Fruit fly (Drosophila melanogaster) S2 (cell line): ENCODE results near the gene CG3634.

Experiments
- CG8478 ChIP-seq: fragments of >200 bp; optimal IDR thresholded peaks from 2 replicates; lab custom pipeline; 2018
- CTCF ChIP-seq, 2 experiments: fragments of >200 bp; optimal IDR thresholded peaks; 2 replicates each; lab custom pipeline; 2018

The CG3634 gene

dm6 chr3L:20777496-20777895 is 31.6 kb downstream of the CG3634 start:
- TF ChIP-seq CTCF (optimal IDR thresholded peaks at IDR 0.05; lab: Kevin White, UChicago) = no peak
- TF ChIP-seq CG8478 (lab: Kevin White, UChicago) = no peak

DNA sequence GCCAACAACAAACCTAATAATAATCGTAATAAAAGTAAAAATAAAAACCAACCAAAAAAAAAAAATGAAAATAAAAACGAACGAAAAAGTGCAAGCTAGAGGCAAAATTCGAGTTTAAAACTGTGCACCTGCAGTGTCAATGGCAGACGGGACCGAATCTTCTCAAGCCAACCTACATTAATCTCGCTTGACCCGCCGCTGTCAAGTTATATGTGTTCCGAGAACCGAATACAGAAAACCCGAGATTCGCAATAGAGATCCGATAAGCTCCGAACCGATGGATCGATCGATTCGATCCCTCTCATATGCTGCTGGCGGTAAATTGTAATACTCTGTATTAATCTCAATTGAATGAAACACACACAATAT is 36.4 kb downstream of the CG3634 start:
- no peak for TF ChIP-seq CG8478 (lab: Kevin White, UChicago)
- no peak for TF ChIP-seq CTCF (optimal IDR thresholded peaks at IDR 0.05; lab: Kevin White, UChicago)

- TF ChIP-seq CTCF (optimal IDR thresholded peaks at IDR 0.05; lab: Kevin White, UChicago) (no peak), CG8478 (lab: Kevin White, UChicago) (no peak)
These were observed 37.0 kb downstream of the CG3634 start for dm6 chr3L:20771891-20772646.

DNA sequence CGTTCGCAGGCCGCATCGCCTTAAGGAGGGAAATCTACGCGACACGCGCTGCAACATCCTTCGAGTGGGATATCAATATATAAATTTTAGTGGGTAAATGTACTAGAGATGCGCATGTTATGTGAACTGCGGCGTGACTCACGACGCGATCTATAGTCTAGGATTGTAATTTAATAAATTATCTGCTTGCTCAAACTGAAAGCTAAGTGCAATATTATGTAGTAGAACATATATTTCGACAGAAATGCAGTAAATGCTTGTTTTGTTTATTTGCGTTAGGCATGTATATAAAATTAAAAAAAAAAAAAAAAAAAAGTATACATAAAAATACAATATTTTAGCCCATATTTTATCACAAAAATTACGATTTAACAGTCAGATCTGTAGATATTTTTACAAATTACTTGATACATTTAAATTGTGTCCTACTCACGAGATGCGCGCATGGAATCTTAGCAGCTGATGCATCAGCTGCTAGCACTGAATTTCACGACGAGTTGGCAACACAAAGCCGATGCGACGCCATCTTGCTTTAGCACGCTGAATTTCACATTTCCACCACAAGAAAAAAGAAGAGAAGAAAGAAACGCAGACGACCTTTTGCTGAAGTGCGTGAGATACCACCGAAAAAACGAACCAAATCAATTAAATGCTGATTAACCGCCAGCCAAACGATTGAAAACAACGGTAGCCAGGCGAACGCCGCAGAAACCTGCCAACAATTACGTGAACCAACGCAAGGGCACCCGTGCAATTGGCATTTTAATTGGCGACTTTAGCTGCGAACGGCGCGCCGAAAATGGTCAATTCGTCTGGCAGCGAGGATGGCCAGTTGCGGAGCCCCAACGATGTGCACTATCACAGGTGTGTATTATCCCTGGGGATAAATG is 37.8 kb downstream of the CG3634 start, which contains the start of the genes CG4042 and Pitslre:
TSS of gene CG4042 (minus strand) at position 507 of the 890 bp plus-strand sequence.
TSS of gene Pitslre (plus strand) at position 528 of the 890 bp plus-strand sequence.
- TF ChIP-seq CTCF (optimal IDR thresholded peaks at IDR 0.05; lab: Kevin White, UChicago) = no peak
- no peak for TF ChIP-seq CG8478 (lab: Kevin White, UChicago)

dm6 chr3L:20769350-20769749 is 39.7 kb downstream of the CG3634 start, which contains the start of the genes CG4074 and CG4186:
CG4074 (minus strand) TSS chr3L:20769500.
CG4186 (plus strand) TSS chr3L:20769586.
- TF ChIP-seq CG8478 (lab: Kevin White, UChicago) (no peak), CTCF (optimal IDR thresholded peaks at IDR 0.05; lab: Kevin White, UChicago) (peak in 1 of 2 experiments; percentile 9)

- TF ChIP-seq CTCF (optimal IDR thresholded peaks at IDR 0.05; lab: Kevin White, UChicago) (no peak), CG8478 (lab: Kevin White, UChicago) (no peak)
These were observed 41.8 kb downstream of the CG3634 start for dm6 chr3L:20767227-20767626.

dm6 chr3L:20761482-20761881 is 47.6 kb downstream of the CG3634 start:
- no peak for TF ChIP-seq CG8478 (lab: Kevin White, UChicago)
- no peak for TF ChIP-seq CTCF (optimal IDR thresholded peaks at IDR 0.05; lab: Kevin White, UChicago)

- TF ChIP-seq CTCF (optimal IDR thresholded peaks at IDR 0.05; lab: Kevin White, UChicago) (no peak), CG8478 (lab: Kevin White, UChicago) (no peak)
These were observed 50.5 kb downstream of the CG3634 start, which contains the start of gene CG43251 for dm6 chr3L:20758583-20758982. CG43251 (plus strand) TSS chr3L:20758883.
